Worm (Caenorhabditis elegans) whole organism, L4 larva: ENCODE measurements around the gene sre-40.

Experiments
- egl-27 ChIP-seq: sonication (generic microtip); optimal IDR thresholded peaks from 3 replicates; lab custom pipeline; 2017; ENCODE audit warnings: missing biosample characterization, missing genetic modification reagents, missing genetic modification characterization
- jun-1 ChIP-seq: fragments of 150-350 bp; optimal IDR thresholded peaks from 2 replicates; lab custom pipeline; 2014; ENCODE audit warnings: missing biosample characterization, missing genetic modification reagents, missing genetic modification characterization
- nhr-10 ChIP-seq: fragments of 150-350 bp; optimal IDR thresholded peaks from 2 replicates; lab custom pipeline; 2014; ENCODE audit warnings: missing biosample characterization, missing genetic modification characterization
- nhr-77 ChIP-seq: fragments of 150-350 bp; optimal IDR thresholded peaks from 2 replicates; lab custom pipeline; 2014; ENCODE audit warnings: missing biosample characterization, missing genetic modification characterization

DNA sequence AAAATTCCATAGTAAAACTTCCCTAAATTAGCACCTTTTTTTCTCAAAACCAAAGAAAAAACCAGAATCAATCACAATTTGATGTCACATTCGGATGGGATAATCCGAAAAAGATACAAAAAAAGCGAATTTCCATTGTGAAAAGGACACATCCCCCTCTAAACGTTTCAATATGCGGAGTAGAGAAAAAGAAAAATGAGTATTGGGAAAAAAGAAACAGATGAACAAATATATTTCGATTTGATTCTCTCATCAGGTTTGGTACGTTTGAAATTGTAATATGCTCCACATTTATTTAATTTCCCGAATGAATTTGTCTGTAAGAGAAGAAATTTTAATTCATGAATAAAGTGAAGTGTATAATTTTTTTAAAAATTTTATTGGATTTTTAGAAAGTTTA, 25.3 kb downstream of the sre-40 start:
- no peak for TF ChIP-seq nhr-10 (tag; lab: Kevin White, UChicago)
- TF ChIP-seq egl-27 (tag; lab: Kevin White, UChicago) = no peak
- TF ChIP-seq nhr-77 (tag; lab: Kevin White, UChicago) = no peak
- no peak for TF ChIP-seq jun-1 (tag; lab: Kevin White, UChicago)
